Worm (Caenorhabditis elegans) whole organism, L4/young adult: ENCODE data around the gene C33E10.10.
"Not testable (repeated sequence)": the region's sequence is repeated elsewhere in the genome, so short reads cannot be mapped to it uniquely, and the experiment has no call there.

Experiments used
- W03F9.2 ChIP-seq: fragments of 150-350 bp; optimal IDR thresholded peaks from 2 replicates; lab custom pipeline; 2014; ENCODE audit warnings: missing biosample characterization, missing genetic modification characterization
- dao-5 ChIP-seq: sonication (generic microtip); optimal IDR thresholded peaks from 2 replicates; lab custom pipeline; 2016; ENCODE audit warnings: missing genotype, missing genetic modification characterization, moderate library complexity, missing compliant biosample characterization
- him-1 ChIP-seq: sonication (generic microtip); optimal IDR thresholded peaks from 2 replicates; lab custom pipeline; 2016; ENCODE audit warnings: missing genotype, missing genetic modification reagents, missing genetic modification characterization, missing compliant biosample characterization

The C33E10.10 gene

ce11 chrX:17301900-17302299, at the start of gene C33E10.10:
Gene C33E10.10, minus strand, starts transcription at chrX:17302000.
- TF ChIP-seq him-1, result no peak

DNA sequence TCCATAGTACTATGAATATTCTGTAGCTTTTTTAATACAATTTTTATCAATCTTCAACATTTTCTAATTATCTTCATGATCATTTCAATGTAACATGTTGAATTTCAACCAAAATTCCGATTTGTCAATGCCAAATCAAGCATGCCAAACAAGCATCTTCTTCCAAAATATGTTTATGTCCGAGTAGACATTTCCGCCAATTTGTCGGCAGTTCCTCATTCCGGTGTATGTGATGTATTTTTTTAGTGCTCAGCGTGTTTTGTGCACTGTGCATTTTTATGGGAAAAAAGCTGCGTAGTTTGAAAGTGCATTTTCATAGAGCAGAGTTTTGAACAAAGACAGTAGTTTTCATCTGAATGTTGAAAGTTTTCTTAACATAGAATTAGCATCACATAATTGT, 47.6 kb upstream of the C33E10.10 start:
- TF ChIP-seq him-1, result no peak

DNA sequence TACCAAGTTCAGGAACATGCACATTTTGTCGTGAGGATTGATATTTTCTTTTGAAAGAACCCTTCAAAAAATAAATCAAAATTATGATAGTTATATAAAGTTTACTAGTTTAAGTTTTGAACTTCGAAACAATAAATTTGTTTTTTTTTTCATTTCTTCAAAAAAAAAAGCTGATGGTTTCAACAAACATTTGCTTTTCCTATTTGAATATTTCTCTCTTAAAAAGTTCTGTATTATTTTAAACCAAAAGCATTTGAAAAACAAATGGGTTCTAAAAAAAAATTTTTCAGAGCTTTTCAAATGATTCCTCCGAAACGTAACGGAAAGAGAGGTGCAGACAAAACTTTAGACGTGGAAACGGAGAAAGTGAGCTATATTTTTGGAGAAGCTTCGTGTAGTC, 38.7 kb upstream of the C33E10.10 start, which contains the start of gene C53C11.1:
Gene C53C11.1, plus strand, starts transcription at position 301 of the 400 bp plus-strand sequence.
- TF ChIP-seq W03F9.2 (tag; lab: Kevin White, UChicago), result no peak
- no peak for TF ChIP-seq dao-5
- TF ChIP-seq him-1, result no peak

ce11 chrX:17338944-17339343, 37.1 kb upstream of the C33E10.10 start:
- no peak for TF ChIP-seq dao-5
- no peak for TF ChIP-seq W03F9.2 (tag; lab: Kevin White, UChicago)
- TF ChIP-seq him-1, result no peak

DNA sequence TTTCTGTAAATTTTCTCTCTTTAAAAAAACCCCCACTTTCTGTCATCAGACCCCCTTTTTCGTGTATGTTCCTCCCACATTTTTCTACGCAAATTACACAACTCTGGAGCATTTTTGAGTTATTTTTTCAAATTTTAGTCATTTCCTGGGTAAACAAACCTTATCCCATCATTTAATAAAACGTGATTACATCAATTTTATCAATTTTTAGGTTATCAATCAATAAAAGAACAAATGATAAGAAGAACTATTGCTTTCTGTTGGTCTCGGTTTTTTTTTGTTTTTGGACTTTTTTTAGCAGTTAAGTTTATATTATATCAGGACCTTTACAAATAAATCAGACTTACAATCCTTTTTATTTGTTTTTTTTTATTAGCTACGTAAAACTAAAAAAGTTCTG, 34.6 kb upstream of the C33E10.10 start, which contains the start of gene C53C11.2:
Gene C53C11.2, plus strand, starts transcription at position 284 of the 400 bp plus-strand sequence.
- TF ChIP-seq him-1, result no peak
- no peak for TF ChIP-seq dao-5

ce11 chrX:17333752-17334151, 32.0 kb upstream of the C33E10.10 start, which contains the start of gene C53C11.5:
Gene C53C11.5, plus strand, starts transcription at chrX:17334052.
- TF ChIP-seq him-1, result no peak
- no peak for TF ChIP-seq dao-5

DNA sequence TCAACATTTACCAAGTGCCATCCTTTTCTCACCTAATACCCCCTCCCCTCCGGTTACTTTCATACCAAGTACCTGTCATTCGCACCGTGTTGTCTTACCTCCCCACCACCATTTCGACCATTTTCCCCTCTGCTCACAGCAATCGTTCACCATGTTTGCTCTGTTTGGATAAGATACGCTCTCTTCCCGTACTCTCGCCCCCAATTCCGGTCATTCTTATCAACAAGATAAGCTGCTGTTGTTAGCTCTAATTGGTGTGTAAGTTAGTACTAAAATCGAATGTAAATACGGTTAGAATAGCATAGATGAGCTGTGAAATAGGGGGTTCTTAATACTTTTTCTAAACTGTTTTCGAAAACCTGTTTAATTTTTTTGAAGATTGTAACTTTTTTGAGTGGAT, 28.8 kb upstream of the C33E10.10 start:
- TF ChIP-seq dao-5 (no peak), W03F9.2 (tag; lab: Kevin White, UChicago) (no peak), him-1 (no peak)

ce11 chrX:17329075-17329474, 27.3 kb upstream of the C33E10.10 start:
- TF ChIP-seq W03F9.2 (tag; lab: Kevin White, UChicago) (no peak), dao-5 (no peak), him-1 (no peak)

DNA sequence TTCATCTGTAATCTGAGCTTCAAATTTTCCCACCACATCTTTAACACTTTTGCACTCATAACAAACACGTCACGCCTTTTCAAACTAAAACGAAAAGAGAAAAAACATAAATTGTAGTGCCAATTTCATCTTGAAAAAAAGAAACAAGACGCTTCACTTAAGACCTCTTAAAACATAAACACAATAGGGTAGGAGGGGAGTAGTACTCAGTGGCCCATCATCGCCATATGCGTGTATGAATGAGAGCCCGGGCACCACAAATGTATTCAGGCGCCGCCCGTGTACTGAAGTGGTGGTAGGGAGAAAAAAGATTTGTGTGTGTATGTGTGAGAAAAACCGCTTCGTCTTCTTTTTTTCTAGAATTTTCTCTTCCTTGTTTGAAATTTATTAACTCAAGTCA, 25.4 kb upstream of the C33E10.10 start:
- no peak for TF ChIP-seq dao-5
- no peak for TF ChIP-seq W03F9.2 (tag; lab: Kevin White, UChicago)
- TF ChIP-seq him-1, result no peak

- TF ChIP-seq W03F9.2 (tag; lab: Kevin White, UChicago), result no peak
- TF ChIP-seq dao-5, result no peak
- TF ChIP-seq him-1, result no peak
These were observed 23.2 kb upstream of the C33E10.10 start for ce11 chrX:17324954-17325353.

DNA sequence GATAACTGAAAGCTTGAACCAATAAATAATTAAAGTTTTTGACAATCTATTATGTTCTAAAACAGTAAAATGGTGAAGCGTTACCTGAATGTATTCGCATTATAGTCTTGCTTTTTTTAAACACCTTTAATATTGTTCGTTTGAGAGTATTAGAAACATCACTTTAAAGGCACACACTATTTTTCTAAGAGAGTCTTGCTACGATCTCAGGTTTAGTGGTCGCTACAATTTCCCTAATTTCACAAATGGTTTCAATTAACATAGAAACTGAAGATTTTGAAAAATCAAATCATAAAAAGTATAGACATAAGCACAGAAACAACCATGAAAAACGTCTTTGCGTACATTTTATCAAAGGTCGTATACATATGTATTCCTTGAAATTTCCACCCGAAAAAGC, 18.8 kb upstream of the C33E10.10 start:
- TF ChIP-seq him-1 (no peak), dao-5 (no peak), W03F9.2 (tag; lab: Kevin White, UChicago) (no peak)

- TF ChIP-seq dao-5, result no peak
- TF ChIP-seq him-1, result no peak
- TF ChIP-seq W03F9.2 (tag; lab: Kevin White, UChicago), result no peak
These were observed 16.5 kb upstream of the C33E10.10 start, which contains the start of gene ptr-5 for ce11 chrX:17318284-17318683. Gene ptr-5, plus strand, starts transcription at chrX:17318584.

DNA sequence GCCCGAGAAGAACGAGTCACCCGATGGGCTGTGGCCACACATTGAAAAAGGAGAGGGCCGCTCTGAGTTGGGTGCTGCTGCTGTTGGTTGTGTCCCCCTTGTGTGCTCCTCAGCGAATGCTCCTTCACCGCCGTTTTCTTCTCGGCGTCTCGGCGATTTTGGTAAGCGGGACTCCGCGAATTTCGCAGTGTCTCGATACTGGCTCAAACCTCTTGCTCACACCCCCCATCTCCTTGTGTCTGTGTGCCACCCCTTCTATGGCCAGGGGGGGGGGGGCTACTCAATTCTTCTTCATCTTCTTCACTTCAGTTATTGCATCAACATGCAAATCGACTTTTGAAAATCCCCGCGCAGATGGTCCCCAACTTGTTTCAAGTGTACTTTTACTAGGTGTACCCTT, 13.1 kb upstream of the C33E10.10 start:
- TF ChIP-seq W03F9.2 (tag; lab: Kevin White, UChicago) (no peak), him-1 (peak; percentile 64), dao-5 (no peak)

ce11 chrX:17310730-17311312, 9.0 kb upstream of the C33E10.10 start, which contains the start of gene C53C11.4:
Gene C53C11.4, plus strand, starts transcription at chrX:17310908.
- not testable (repeated sequence) for TF ChIP-seq him-1; dao-5; W03F9.2 (tag; lab: Kevin White, UChicago)

- not testable (repeated sequence) for TF ChIP-seq him-1; W03F9.2 (tag; lab: Kevin White, UChicago); dao-5
These were observed 3.1 kb upstream of the C33E10.10 start, which contains the start of gene C33E10.1 for ce11 chrX:17304920-17305319. Gene C33E10.1, plus strand, starts transcription at chrX:17305220.

ce11 chrX:17302419-17302818, 619 bp upstream of the C33E10.10 start, which contains the start of gene fbxa-120:
Gene fbxa-120, plus strand, starts transcription at chrX:17302719.
- TF ChIP-seq W03F9.2 (tag; lab: Kevin White, UChicago) (no peak), him-1 (no peak), dao-5 (no peak)
